Worm (Caenorhabditis elegans) whole organism, midembryonic: ENCODE measurements around the gene Y49F6A.12.

Experiments
- tab-1 ChIP-seq: fragments of 200-800 bp; sonication (Bioruptor generic); IDR thresholded peaks from 2 replicates; pipeline ENCODE4 v1.3.6; 2022; ENCODE audit warnings: missing genetic modification characterization, missing compliant biosample characterization
- ztf-23 ChIP-seq: fragments of 200-800 bp; sonication (Bioruptor generic); IDR thresholded peaks from 2 replicates; pipeline ENCODE4 v1.3.6; 2022; ENCODE audit warnings: missing genetic modification reagents, missing genetic modification characterization, missing compliant biosample characterization

ce11 chrII:3617512-3617911 is 22.1 kb downstream of the Y49F6A.12 start, which contains the start of gene F40E12.1:
- TF ChIP-seq ztf-23 (GFP tag; lab: Robert Waterston, UW): no peak
- TF ChIP-seq tab-1 (GFP tag; lab: Robert Waterston, UW): no peak
